Fruit fly (Drosophila melanogaster) whole organism, larva: Measurements from ENCODE around the gene Pgant5.

ENCODE experiments used
- noc ChIP-seq: fragments of 200-800 bp; sonication (Bioruptor generic); optimal IDR thresholded peaks from 3 replicates; lab custom pipeline; 2019; ENCODE audit warnings: missing biosample characterization, mild to moderate bottlenecking, missing genetic modification characterization, moderate library complexity

Gene Pgant5

DNA sequence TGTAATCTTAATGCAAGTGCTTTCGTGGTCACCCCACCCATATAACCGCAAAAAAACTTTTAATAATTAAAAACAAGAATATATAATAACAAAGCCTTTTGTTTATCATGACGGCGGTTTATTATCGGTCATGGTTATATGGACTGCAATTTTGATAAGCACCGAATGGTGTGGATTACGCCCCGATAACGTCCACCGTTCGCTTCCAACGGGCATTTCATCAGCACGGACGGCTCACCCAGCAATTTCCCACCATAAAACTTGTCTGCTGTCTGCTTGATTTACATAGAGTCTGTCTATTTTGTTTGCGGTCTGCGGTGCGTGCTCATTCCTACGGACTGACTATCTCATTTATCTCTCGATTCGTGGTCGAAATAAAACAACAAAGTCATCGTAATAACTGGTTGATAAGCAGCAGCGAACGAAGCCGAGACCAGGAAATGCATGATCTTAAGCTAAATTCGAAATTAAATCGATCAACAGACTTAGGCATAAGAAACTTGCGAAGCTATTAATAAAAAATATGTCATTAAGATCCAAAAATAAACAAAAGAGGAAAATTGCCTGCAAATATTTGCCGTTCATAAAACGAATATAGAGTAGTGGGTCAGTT lies 2.1 kb upstream of the Pgant5 start:
- peak; percentile 83 for TF ChIP-seq noc (tag; lab: Kevin White, UChicago)

- no peak for TF ChIP-seq noc (tag; lab: Kevin White, UChicago)
Measured at dm6 chr2L:5093772-5094350, 469 bp upstream of the Pgant5 start, which contains the start of gene CG5828. Gene CG5828, plus strand, starts transcription at chr2L:5093976.

DNA sequence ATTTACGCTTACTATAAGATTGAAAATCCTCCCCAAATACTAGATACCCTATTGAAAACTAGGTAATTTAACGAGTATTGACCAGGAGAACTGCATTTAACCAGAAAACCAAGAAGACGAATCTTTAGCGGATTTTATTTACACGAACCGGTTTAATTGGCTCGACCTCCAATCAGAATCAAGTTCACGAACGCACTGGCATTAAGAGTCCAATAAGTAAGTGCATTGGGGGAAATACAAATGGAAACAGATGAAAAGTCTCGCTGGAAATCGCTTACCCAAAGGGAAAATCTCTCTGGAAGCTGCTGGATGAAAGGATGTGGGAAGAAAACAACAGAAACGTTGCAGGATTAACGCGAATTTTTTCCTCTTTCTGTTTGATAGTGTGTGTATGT lies 798 bp downstream of the Pgant5 start:
- TF ChIP-seq noc (tag; lab: Kevin White, UChicago): no peak

- TF ChIP-seq noc (tag; lab: Kevin White, UChicago): peak; percentile 11
Measured at dm6 chr2L:5092145-5092544, 1.2 kb downstream of the Pgant5 start.

dm6 chr2L:5090352-5090751 lies 3.0 kb downstream of the Pgant5 start:
- TF ChIP-seq noc (tag; lab: Kevin White, UChicago): no peak

- no peak for TF ChIP-seq noc (tag; lab: Kevin White, UChicago)
Measured at dm6 chr2L:5089642-5090041, 3.8 kb downstream of the Pgant5 start.

DNA sequence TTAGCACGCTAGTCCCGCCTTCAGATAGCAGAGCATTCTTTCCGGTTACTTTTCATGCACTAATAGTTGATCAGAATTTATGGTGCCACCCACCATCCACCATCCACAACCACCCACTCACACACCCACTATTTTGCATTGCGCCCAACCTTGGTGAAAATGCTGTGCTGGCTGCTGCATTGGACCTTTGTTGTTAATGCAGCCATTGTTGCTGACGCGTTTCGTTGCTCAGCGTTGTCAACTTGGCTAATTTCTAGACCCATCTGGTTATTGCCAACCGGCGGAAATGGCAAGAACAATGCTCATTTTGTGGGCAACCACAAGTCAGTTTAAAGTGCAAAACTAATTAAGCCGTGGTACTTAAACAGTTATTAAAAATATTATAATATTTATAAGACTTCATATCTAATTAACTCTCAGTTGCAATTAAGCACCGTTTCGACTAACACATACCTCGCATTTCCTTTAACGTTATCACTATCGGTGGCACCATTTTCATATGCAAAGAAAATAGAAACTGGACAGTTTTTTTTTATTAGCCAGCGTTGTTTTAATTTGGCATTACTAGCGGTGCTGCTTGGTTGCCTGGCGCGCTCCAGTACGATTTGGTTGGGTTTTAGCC lies 4.6 kb downstream of the Pgant5 start:
- no peak for TF ChIP-seq noc (tag; lab: Kevin White, UChicago)

- TF ChIP-seq noc (tag; lab: Kevin White, UChicago): peak; percentile 77
Measured at dm6 chr2L:5086905-5087522, 6.4 kb downstream of the Pgant5 start.

DNA sequence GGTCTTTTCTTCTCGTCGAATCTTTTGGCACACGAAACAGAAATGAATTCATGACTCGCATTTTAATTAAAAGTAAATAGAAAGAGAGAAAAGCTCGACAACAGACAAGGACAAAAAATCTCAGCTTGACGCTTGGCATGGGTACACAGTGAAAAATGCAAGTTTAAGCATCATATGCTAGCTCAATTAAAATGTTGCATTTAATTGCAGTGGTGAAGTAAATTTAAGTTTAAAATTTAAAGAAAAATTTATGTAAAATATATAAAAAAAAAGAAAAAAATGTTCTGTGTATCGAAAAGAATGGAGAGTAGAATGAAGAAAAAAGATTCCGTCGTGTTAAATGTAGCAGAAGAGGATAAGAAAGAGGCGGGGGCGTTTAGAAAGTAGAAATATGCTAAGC lies 7.8 kb downstream of the Pgant5 start:
- peak; percentile 46 for TF ChIP-seq noc (tag; lab: Kevin White, UChicago)

DNA sequence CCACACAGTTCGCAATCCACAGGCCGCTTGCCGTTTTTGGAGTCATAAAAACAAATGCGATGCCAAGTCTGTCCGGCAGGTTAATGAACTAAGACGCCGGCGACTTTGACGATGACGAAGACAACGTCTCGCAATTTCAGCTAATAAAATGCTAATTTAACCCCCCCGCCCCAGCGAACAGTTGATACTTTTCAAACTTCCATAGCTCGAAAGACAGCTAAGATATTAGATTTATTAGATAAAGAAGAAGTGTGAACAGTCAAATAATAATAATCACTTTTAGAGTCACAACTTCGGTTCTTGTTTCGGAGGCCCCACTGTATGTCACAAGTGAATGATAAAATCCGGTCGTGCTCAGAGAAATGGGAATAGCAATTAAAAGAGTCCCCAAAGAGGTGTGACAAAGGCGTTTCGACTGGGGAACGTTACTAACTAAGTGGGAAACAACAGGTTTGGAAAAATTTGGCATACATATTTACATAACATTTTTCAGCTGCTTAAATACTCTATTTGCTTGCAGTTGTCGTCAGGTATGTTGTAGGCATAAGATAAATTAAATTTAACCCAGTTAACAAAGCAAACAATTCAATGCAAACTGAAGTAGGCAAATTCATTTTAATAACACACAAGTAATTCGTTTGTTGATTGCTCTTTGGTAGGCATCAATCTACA lies 8.7 kb downstream of the Pgant5 start:
- peak; percentile 76 for TF ChIP-seq noc (tag; lab: Kevin White, UChicago)

DNA sequence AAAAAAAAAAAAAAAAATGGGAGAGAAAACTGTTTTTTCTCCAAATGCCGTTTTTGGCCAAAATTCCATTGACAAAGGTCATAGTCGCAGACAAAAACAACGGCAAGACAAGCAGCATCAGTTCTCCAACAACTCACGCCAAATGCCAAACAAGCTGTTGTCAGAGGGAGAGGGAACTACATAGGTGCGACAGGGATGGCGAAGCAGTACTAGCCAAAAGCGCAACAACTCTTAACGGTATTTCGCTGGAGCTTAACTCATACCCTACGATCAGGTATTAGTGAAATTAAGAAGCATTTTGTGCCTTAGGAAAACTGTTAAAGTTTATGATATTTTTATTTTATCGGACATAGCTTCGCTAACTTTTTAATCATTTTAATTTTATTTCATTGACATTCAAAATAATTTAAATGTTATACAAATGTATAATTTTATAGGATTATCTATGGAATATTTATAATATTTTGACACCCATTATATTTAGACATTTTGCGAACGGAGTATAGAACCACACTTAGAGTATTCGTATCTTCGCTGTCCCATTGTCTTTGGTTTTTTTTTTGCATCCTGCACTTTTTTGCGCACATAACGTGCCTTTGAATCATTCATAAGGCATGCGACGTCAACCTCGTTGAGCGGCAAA lies 13.0 kb downstream of the Pgant5 start:
- peak; percentile 19 for TF ChIP-seq noc (tag; lab: Kevin White, UChicago)

- no peak for TF ChIP-seq noc (tag; lab: Kevin White, UChicago)
Measured at dm6 chr2L:5079200-5079599, 14.2 kb downstream of the Pgant5 start.

DNA sequence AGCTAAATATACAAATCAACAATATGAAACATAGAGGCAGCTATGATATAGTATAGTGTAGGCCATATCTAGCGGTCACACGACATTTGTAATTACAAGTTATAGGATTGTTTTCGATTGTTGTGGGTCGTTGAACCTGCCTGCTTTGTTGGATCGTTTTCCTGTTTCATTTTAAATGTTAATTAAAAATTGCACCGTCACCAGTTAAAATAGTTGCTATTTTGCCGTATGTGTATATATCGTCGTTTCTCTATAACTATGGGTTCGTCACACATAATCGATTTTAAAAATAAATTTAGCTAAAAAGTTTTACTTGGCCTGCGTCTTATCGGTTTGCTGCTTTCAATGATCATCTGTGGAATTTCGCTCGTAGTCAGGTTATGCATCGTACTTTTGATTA lies 21.0 kb downstream of the Pgant5 start:
- no peak for TF ChIP-seq noc (tag; lab: Kevin White, UChicago)

DNA sequence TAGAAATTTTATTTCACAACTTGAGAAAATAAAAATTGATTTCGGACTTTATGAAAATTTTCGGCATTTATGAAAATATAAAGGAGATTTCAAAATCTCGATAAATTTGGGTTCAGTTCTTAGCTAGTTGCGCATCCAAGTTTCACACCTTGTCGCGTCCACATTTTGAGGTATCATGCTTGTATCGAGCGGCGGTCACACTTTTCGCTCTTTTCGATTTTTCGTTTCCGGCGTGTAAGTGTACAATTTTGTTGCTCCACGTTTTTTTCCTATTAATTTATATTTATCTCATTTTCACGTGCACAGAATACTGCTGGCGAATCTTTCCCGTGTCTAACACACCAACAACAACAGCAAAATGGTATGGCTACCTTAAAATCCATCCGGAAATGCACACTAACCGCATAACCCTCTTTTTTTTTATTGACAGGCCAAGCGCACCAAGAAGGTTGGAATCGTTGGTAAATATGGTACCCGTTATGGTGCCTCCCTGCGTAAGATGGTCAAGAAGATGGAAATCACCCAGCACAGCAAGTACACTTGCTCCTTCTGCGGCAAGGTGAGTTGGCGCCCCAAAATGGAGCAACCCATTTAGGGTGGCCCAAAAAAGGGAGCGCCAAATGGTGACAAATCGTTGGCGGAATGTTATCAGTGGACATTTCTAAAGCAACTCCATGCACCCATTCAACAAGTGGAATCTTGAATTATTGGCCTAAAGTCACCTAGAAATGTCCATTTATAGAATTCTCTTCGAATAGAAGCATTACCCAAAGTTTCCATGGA lies 22.4 kb downstream of the Pgant5 start, which contains the start of gene RpL37A:
TSS of gene RpL37A (plus strand) at position 161 of the 783 bp plus-strand sequence.
- peak; percentile 20 for TF ChIP-seq noc (tag; lab: Kevin White, UChicago)

DNA sequence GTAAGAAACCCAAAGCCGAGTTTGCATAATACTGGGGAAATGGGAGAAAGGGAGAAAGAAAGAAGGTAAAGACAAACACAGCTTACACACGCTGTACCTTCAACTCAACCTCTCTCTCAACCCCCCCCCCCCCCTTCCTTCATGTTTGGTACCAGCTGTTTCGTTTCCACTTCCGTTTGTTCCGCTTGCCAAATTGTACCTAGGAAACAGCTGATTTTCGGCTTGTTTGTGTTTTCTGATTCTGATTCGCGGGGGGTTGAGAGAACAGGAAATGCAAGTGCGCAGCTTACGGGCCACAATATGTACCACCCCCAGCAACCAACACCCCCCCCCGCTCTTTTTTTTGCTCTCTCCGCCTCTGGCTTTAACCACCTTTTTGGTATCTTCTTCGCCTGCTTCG lies 29.5 kb downstream of the Pgant5 start:
- no peak for TF ChIP-seq noc (tag; lab: Kevin White, UChicago)
